Fruit fly (Drosophila melanogaster) whole organism, adult: ENCODE data around the gene CG6951.

Experiments
- CG11617 ChIP-seq: fragments of 200-800 bp; sonication (Bioruptor generic); optimal IDR thresholded peaks from 2 replicates; lab custom pipeline; 2017; ENCODE audit warnings: mild to moderate bottlenecking, missing biosample characterization, missing genetic modification reagents, missing genetic modification characterization
- CG12768 ChIP-seq: fragments of 200-800 bp; sonication (Bioruptor generic); optimal IDR thresholded peaks from 2 replicates; lab custom pipeline; 2017; ENCODE audit warnings: missing biosample characterization, missing genetic modification characterization, mild to moderate bottlenecking, moderate library complexity, missing genetic modification reagents
- CG14711 ChIP-seq: fragments of 200-800 bp; sonication (Bioruptor generic); optimal IDR thresholded peaks from 2 replicates; lab custom pipeline; 2018; ENCODE audit warnings: missing biosample characterization, mild to moderate bottlenecking, missing genetic modification characterization, moderate library complexity
- CG1620 ChIP-seq: fragments of 200-800 bp; sonication (Bioruptor generic); optimal IDR thresholded peaks from 2 replicates; lab custom pipeline; 2016; ENCODE audit warnings: missing biosample characterization, missing genetic modification characterization
- CG33017 ChIP-seq: fragments of 200-800 bp; sonication (Bioruptor generic); optimal IDR thresholded peaks from 2 replicates; lab custom pipeline; 2018; ENCODE audit warnings: missing biosample characterization, mild to moderate bottlenecking, missing genetic modification characterization, moderate library complexity
- CG5204 ChIP-seq: fragments of 200-800 bp; sonication (Bioruptor generic); optimal IDR thresholded peaks from 2 replicates; lab custom pipeline; 2016; ENCODE audit warnings: missing biosample characterization, missing genetic modification characterization
- CG7045 ChIP-seq: fragments of 200-800 bp; sonication (Bioruptor generic); optimal IDR thresholded peaks from 2 replicates; lab custom pipeline; 2017; ENCODE audit warnings: missing biosample characterization, mild to moderate bottlenecking, missing genetic modification characterization
- CG7101 ChIP-seq: fragments of 200-800 bp; sonication (Bioruptor generic); optimal IDR thresholded peaks from 2 replicates; lab custom pipeline; 2018; ENCODE audit warnings: missing biosample characterization, mild to moderate bottlenecking, missing genetic modification characterization, moderate library complexity
- Clk ChIP-seq: fragments of 200-800 bp; sonication (Bioruptor generic); optimal IDR thresholded peaks from 2 replicates; lab custom pipeline; 2017; ENCODE audit warnings: missing biosample characterization, missing genetic modification characterization
- Crg-1 ChIP-seq: fragments of 200-800 bp; sonication (Bioruptor generic); optimal IDR thresholded peaks from 2 replicates; lab custom pipeline; 2016; ENCODE audit warnings: missing biosample characterization, missing genetic modification characterization
- Hr96 ChIP-seq: fragments of 200-800 bp; sonication (Bioruptor generic); optimal IDR thresholded peaks from 2 replicates; lab custom pipeline; 2016; ENCODE audit warnings: missing biosample characterization, missing genetic modification characterization
- Mnt ChIP-seq: fragments of 200-800 bp; sonication (Bioruptor generic); optimal IDR thresholded peaks from 2 replicates; lab custom pipeline; 2016; ENCODE audit warnings: missing biosample characterization, mild to moderate bottlenecking, missing genetic modification characterization
- bab1 ChIP-seq: fragments of 200-800 bp; sonication (Bioruptor generic); optimal IDR thresholded peaks from 3 replicates; lab custom pipeline; 2019; ENCODE audit warnings: missing biosample characterization, mild to moderate bottlenecking, missing genetic modification characterization, moderate library complexity
- cic ChIP-seq: fragments of 200-800 bp; sonication (Bioruptor generic); optimal IDR thresholded peaks from 2 replicates; lab custom pipeline; 2017; ENCODE audit warnings: missing biosample characterization, mild to moderate bottlenecking, missing genetic modification characterization, moderate library complexity
- cnc ChIP-seq, 2 experiments: fragments of >200 bp; optimal IDR thresholded peaks; 2 replicates each; lab custom pipeline; 2017
- kay ChIP-seq: fragments of 200-800 bp; sonication (Bioruptor generic); peaks from one replicate; lab custom pipeline; 2016; ENCODE audit warnings: missing biosample characterization, missing genetic modification characterization, borderline replicate concordance
- ovo ChIP-seq: fragments of 200-800 bp; sonication (Bioruptor generic); optimal IDR thresholded peaks from 2 replicates; lab custom pipeline; 2016; ENCODE audit warnings: missing biosample characterization, missing genetic modification characterization
- pad ChIP-seq: fragments of 200-800 bp; sonication (Bioruptor generic); optimal IDR thresholded peaks from 3 replicates; lab custom pipeline; 2017; ENCODE audit warnings: missing biosample characterization, missing genetic modification characterization, mild to moderate bottlenecking, moderate library complexity, missing genetic modification reagents
- tj ChIP-seq: fragments of 200-800 bp; sonication (Bioruptor generic); optimal IDR thresholded peaks from 3 replicates; lab custom pipeline; 2017; ENCODE audit warnings: missing biosample characterization, mild to moderate bottlenecking, missing genetic modification characterization, moderate library complexity
- toe ChIP-seq: fragments of 200-800 bp; sonication (Bioruptor generic); optimal IDR thresholded peaks from 2 replicates; lab custom pipeline; 2016; ENCODE audit warnings: missing biosample characterization, missing genetic modification characterization

Gene CG6951

DNA sequence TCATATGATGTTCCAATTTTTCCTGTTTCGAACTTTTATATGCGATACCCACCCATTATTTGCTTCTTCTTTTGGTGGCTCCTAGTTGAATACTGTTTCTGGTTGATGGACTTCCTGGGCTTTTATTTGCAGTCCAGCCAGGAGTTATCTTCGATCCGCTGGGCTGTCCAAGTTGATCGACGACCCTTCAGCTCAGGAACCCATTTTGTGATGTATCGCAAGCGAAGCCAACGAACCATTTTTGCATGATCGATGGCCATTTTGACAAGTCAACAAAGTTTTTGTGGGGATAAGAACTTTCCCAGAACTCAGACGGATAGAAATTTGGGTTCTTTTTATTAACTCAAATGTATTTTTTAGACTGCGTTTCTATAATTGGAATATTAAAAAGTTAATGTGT lies 35.1 kb upstream of the CG6951 start, which contains the start of gene CG7290:
Gene CG7290 (minus strand): TSS at position 101 of the 400 bp plus-strand sequence.
- TF ChIP-seq ovo (no peak), bab1 (GFP tag; lab: Kevin White, UChicago) (no peak), Hr96 (GFP tag; lab: Kevin White, UChicago) (no peak), CG1620 (GFP tag; lab: Kevin White, UChicago) (no peak), toe (GFP tag; lab: Kevin White, UChicago) (no peak)

DNA sequence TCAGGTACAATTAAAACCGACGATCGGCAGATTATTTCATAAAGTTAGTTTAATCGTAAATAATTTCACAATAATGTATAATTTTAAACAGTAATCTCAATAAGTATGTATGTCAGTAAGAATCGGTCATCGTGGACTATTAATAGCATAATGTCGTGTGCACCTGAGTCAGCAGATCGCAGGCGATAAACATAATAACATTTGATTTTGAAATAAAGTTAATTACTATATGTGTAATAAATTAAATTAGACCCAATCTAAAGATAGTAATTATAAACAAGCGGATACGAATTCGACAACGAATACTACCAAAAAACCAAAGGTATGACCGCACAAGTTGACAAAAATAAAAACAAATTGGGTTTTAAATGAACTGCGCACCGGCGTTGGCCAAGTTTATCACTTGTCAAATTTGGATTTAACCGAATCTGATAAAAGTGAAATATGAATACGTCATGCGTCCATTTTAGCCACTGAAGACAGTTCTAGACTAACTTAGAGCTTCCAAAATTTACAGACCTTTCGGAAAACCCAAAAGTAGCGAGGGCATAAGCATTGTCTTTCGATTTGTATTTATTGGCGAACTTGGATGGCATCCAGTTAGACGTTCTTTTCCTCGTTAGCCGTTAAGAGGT lies 34.0 kb upstream of the CG6951 start, which contains the start of gene CG6996:
Gene CG6996 (plus strand): TSS at position 585 of the 635 bp plus-strand sequence.
- TF ChIP-seq kay (peak; percentile 57), bab1 (GFP tag; lab: Kevin White, UChicago) (no peak), CG11617 (no peak), Clk (GFP tag; lab: Kevin White, UChicago) (no peak), toe (GFP tag; lab: Kevin White, UChicago) (no peak)

DNA sequence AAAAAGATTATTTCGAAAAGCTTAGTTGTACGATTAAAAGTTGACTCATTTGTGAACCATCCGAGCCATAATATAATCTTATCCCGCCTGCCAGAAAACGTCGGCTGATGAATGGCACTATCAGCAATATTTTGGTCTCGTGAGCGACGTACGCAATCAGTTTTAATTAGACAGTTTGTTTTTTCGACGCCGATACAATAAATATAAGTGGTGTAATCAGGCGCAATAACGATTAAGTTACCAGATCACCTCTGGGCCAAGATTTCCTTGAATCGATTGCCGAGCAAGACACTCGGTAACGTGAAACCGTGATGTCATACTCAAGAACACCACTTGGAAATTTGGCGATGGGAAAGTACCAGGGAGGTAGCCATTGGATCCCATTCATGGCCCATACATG lies 32.0 kb upstream of the CG6951 start:
- TF ChIP-seq pad = no peak
- TF ChIP-seq cic = peak; percentile 32

DNA sequence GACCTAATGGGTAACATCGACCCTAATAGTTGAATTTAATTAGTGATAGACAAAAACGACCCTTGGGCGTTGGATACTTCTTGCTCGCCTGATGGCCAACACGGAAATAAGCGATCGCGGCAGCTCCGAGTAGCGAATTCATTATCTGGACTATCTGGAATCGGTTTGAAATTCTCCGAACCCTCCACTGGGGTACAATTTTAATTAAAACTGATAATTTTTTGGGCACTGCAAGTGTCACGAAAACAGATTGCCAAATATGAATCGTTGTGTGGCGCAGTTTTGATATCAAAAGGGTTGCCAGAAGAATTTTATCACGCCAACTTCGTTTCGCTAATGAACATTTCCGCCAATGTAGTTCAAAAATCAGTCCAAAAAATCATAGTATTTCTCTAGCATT lies 31.2 kb upstream of the CG6951 start:
- no peak for TF ChIP-seq bab1 (GFP tag; lab: Kevin White, UChicago)
- no peak for TF ChIP-seq pad

DNA sequence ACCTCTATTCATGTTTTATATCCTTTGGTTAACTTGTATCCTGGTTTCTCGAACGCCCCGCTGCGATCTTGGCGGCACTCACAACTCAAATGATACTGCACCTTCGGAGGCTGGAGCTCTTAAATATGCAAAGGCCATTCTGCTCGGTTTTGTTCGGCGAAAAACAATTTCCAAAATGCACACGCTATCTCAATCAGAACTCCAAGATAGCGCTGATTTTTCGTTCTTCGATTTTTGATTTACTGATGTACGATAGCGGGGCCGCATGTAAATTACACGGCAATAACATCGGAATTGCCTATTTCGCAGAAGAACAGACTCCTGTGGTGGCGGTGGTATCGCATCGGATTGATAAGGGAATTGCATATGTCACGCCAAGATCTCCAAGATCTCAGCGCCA lies 29.0 kb upstream of the CG6951 start, which contains the start of gene CG7017:
Gene CG7017 (minus strand): TSS at position 101 of the 400 bp plus-strand sequence.
- no peak for TF ChIP-seq CG14711 (tag; lab: Kevin White, UChicago)
- TF ChIP-seq Clk (GFP tag; lab: Kevin White, UChicago) = no peak
- TF ChIP-seq toe (GFP tag; lab: Kevin White, UChicago) = no peak
- no peak for TF ChIP-seq CG12768

DNA sequence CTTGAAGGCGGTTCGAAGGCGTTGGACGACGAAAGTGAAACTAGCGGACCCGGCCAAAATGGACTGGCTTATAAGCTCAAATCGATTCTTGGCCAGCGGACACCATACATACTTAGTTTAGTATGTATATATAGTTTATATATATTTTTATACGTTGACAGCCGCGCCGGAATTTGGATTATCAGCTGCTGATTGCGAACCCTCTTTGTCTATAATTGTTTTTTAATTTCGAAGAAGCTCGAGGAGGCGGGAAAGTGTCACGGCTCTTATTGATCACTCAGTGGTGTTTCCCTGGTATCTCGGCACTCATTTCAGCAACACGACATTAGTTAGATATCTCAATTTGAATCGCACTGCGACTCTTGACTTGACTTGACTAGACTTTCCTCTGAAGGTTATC lies 20.7 kb upstream of the CG6951 start, which contains the start of gene CG6933:
Gene CG6933 (minus strand): TSS at position 47 of the 400 bp plus-strand sequence.
- TF ChIP-seq pad (no peak), Clk (GFP tag; lab: Kevin White, UChicago) (no peak), CG7101 (no peak)

DNA sequence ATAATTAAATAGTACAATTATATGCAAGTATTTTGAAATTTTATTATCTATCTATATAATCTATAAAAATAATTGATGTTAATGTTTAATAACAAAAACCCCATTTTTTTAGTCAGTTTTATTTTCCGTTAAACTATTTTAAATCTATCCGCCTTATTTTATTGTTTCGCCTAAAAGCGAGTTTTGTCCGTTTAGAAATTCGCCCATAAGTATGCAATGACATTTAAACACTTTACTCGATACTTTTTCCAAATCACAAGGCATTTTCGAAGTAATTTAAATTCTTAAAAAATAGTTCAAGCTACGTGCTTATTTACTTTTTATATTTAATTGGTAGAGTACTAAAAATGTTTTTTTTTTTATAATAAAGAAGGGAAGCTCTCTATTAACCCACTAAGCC lies 20.1 kb upstream of the CG6951 start:
- TF ChIP-seq tj = no peak

DNA sequence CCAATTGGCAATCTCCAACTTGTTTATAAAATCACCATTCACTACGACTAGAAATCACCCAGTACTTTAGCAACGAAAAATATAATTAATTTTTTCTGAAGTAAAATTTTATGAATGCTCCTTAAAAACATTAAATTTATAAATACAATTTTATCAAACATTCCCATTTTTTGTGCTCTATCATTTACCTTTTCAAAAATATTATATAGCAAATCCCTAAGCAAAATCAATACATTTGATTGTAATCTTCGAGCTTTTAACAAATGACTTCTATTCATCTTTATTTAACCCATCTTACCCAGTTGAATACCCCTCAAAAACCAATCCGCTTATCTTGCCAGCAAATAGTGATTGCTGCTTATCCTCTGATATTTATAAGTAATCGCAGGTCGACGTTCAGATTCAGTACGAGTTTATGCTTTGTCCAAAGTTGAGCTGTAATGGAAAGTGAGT lies 19.6 kb upstream of the CG6951 start, which contains the start of gene CG17145:
Gene CG17145 (plus strand): TSS at position 403 of the 453 bp plus-strand sequence.
- TF ChIP-seq tj (no peak), CG7101 (no peak), CG7045 (no peak), CG12768 (no peak), CG33017 (tag; lab: Kevin White, UChicago) (no peak), Clk (GFP tag; lab: Kevin White, UChicago) (no peak), Crg-1 (GFP tag; lab: Kevin White, UChicago) (no peak), Hr96 (GFP tag; lab: Kevin White, UChicago) (no peak), CG1620 (GFP tag; lab: Kevin White, UChicago) (no peak), toe (GFP tag; lab: Kevin White, UChicago) (no peak), kay (no peak), ovo (no peak), CG5204 (no peak), CG11617 (no peak)

DNA sequence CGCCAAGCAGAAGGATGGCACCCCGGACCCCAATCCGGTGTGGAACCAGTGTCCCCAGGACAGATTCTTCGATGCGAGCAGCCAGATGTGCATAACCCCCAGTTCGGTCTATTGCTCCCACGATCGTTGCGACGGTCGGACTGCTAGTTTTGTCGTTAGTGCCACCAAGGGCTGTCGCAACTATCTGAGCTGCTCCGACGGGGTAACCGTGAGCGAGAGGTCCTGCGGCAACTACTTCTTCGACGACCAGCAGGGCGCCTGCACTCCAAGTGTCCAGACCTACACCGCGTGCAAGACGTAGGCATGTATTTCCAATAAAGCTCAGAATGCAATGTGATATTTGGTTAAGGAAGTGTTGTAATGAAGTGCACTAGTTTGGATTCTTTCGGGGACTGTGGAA lies 18.4 kb upstream of the CG6951 start:
- TF ChIP-seq Crg-1 (GFP tag; lab: Kevin White, UChicago) = no peak
- TF ChIP-seq CG7101 = no peak
- no peak for TF ChIP-seq cnc (optimal IDR thresholded peaks at IDR 0.05; lab: Kevin White, UChicago)
- no peak for TF ChIP-seq toe (GFP tag; lab: Kevin White, UChicago)
- no peak for TF ChIP-seq tj
- TF ChIP-seq pad = no peak
- TF ChIP-seq CG14711 (tag; lab: Kevin White, UChicago) = no peak
- TF ChIP-seq Mnt (GFP tag; lab: Kevin White, UChicago) = no peak
- TF ChIP-seq Clk (GFP tag; lab: Kevin White, UChicago) = no peak
- TF ChIP-seq CG5204 = no peak
- TF ChIP-seq ovo = no peak
- TF ChIP-seq bab1 (GFP tag; lab: Kevin White, UChicago) = no peak
- no peak for TF ChIP-seq CG11617
- TF ChIP-seq CG33017 (tag; lab: Kevin White, UChicago) = no peak
- no peak for TF ChIP-seq kay
- TF ChIP-seq Hr96 (GFP tag; lab: Kevin White, UChicago) = no peak
- TF ChIP-seq CG12768 = no peak
